Fruit fly (Drosophila melanogaster) whole organism, embryonic: ENCODE results near the gene Spps.

Experiments used
- BEAF-32 ChIP-seq: fragments of 200-800 bp; sonication (Bioruptor generic); optimal IDR thresholded peaks from 3 replicates; lab custom pipeline; 2017; ENCODE audit warnings: missing biosample characterization, missing genetic modification characterization, mild to moderate bottlenecking, moderate library complexity, missing genetic modification reagents
- Blimp-1 ChIP-seq: fragments of 200-800 bp; sonication (Bioruptor generic); optimal IDR thresholded peaks from 3 replicates; lab custom pipeline; 2018; ENCODE audit warnings: missing biosample characterization, missing genetic modification characterization, mild to moderate bottlenecking, moderate library complexity, missing genetic modification reagents
- CG10147 ChIP-seq: fragments of 200-800 bp; sonication (Bioruptor generic); optimal IDR thresholded peaks from 2 replicates; lab custom pipeline; 2019; ENCODE audit warnings: missing biosample characterization, mild to moderate bottlenecking, missing genetic modification characterization, moderate library complexity
- CG11247 ChIP-seq: fragments of 200-800 bp; sonication (Bioruptor generic); IDR thresholded peaks from 2 replicates; pipeline ENCODE4 v1.3.6; 2022; ENCODE audit warnings: missing biosample characterization, missing genetic modification characterization
- CG12219 ChIP-seq: fragments of 200-800 bp; sonication (Bioruptor generic); optimal IDR thresholded peaks from 3 replicates; lab custom pipeline; 2018; ENCODE audit warnings: missing biosample characterization, mild to moderate bottlenecking, missing genetic modification characterization
- CG1233 ChIP-seq: fragments of 200-800 bp; sonication (Bioruptor generic); optimal IDR thresholded peaks from 4 replicates; lab custom pipeline; 2018; ENCODE audit warnings: missing biosample characterization, mild to moderate bottlenecking, missing genetic modification characterization
- CG12391 ChIP-seq: fragments of 200-800 bp; sonication (Bioruptor generic); optimal IDR thresholded peaks from 3 replicates; lab custom pipeline; 2018; ENCODE audit warnings: missing biosample characterization, mild to moderate bottlenecking, missing genetic modification characterization, moderate library complexity
- CG13424 ChIP-seq: fragments of 200-800 bp; sonication (Bioruptor generic); optimal IDR thresholded peaks from 2 replicates; lab custom pipeline; 2019; ENCODE audit warnings: missing biosample characterization, mild to moderate bottlenecking, missing genetic modification characterization, moderate library complexity
- CG14441 ChIP-seq: fragments of 200-800 bp; sonication (Bioruptor generic); IDR thresholded peaks from 2 replicates; pipeline ENCODE4 v1.3.6; 2022; ENCODE audit warnings: missing biosample characterization, missing genetic modification characterization
- CG14667 ChIP-seq: fragments of 200-800 bp; sonication (Bioruptor generic); IDR thresholded peaks from 2 replicates; pipeline ENCODE4 v1.3.6; 2022; ENCODE audit warnings: missing biosample characterization, missing genetic modification characterization
- CG14860 ChIP-seq: fragments of 200-800 bp; sonication (Bioruptor generic); IDR thresholded peaks from 3 replicates; pipeline ENCODE4 v1.3.6; 2022; ENCODE audit warnings: missing biosample characterization, missing genetic modification characterization; ENCODE audit not compliant: partially characterized antibody
- CG15073 ChIP-seq: fragments of 200-800 bp; sonication (Bioruptor generic); optimal IDR thresholded peaks from 2 replicates; lab custom pipeline; 2016; ENCODE audit warnings: missing biosample characterization, missing genetic modification characterization
- CG15601 ChIP-seq: fragments of 200-800 bp; sonication (Bioruptor generic); optimal IDR thresholded peaks from 3 replicates; lab custom pipeline; 2019; ENCODE audit warnings: missing biosample characterization, mild to moderate bottlenecking, missing genetic modification characterization, moderate library complexity
- CG18011 ChIP-seq: fragments of 200-800 bp; sonication (Bioruptor generic); optimal IDR thresholded peaks from 2 replicates; lab custom pipeline; 2017; ENCODE audit warnings: missing biosample characterization, missing genetic modification characterization, mild to moderate bottlenecking, moderate library complexity, missing genotype
- CG18764 ChIP-seq: fragments of 200-800 bp; sonication (Bioruptor generic); optimal IDR thresholded peaks from 3 replicates; lab custom pipeline; 2016; ENCODE audit warnings: missing biosample characterization, missing genetic modification characterization
- CG3995 ChIP-seq: fragments of 200-800 bp; sonication (Bioruptor generic); optimal IDR thresholded peaks from 3 replicates; lab custom pipeline; 2016; ENCODE audit warnings: missing biosample characterization, missing genetic modification characterization
- CG7556 ChIP-seq: fragments of 200-800 bp; sonication (Bioruptor generic); optimal IDR thresholded peaks from 2 replicates; lab custom pipeline; 2017; ENCODE audit warnings: missing biosample characterization, mild to moderate bottlenecking, missing genetic modification characterization
- CG8290 ChIP-seq, 3 experiments: fragments of 200-800 bp; sonication (Bioruptor generic); optimal IDR thresholded peaks; 2 replicates each; lab custom pipeline; 2016 to 2019; ENCODE audit warnings: missing biosample characterization in 3 of 3, missing genetic modification characterization in 3 of 3, mild to moderate bottlenecking in 2 of 3, moderate library complexity in 1 of 3
- CG9437 ChIP-seq: fragments of 200-800 bp; sonication (Bioruptor generic); optimal IDR thresholded peaks from 2 replicates; lab custom pipeline; 2018; ENCODE audit warnings: missing biosample characterization, mild to moderate bottlenecking, missing genetic modification characterization
- CG9727 ChIP-seq: fragments of 200-800 bp; sonication (Bioruptor generic); optimal IDR thresholded peaks from 3 replicates; lab custom pipeline; 2017; ENCODE audit warnings: missing biosample characterization, mild to moderate bottlenecking, missing genetic modification characterization
- Dek ChIP-seq: fragments of 200-800 bp; sonication (Bioruptor generic); optimal IDR thresholded peaks from 3 replicates; lab custom pipeline; 2019; ENCODE audit warnings: missing biosample characterization, mild to moderate bottlenecking, missing genetic modification characterization, moderate library complexity
- Hand ChIP-seq: fragments of 200-800 bp; sonication (Bioruptor generic); optimal IDR thresholded peaks from 2 replicates; lab custom pipeline; 2017; ENCODE audit warnings: mild to moderate bottlenecking, missing biosample characterization, missing genetic modification reagents, missing genetic modification characterization
- Hmx ChIP-seq: fragments of 200-800 bp; sonication (Bioruptor generic); optimal IDR thresholded peaks from 2 replicates; lab custom pipeline; 2016; ENCODE audit warnings: missing biosample characterization, missing genetic modification characterization
- Meics ChIP-seq: fragments of 200-800 bp; sonication (Bioruptor generic); optimal IDR thresholded peaks from 2 replicates; lab custom pipeline; 2017; ENCODE audit warnings: missing biosample characterization, mild to moderate bottlenecking, missing genetic modification characterization
- Mrtf ChIP-seq: fragments of 200-800 bp; sonication (Bioruptor generic); IDR thresholded peaks from 3 replicates; pipeline ENCODE4 v1.3.6; 2022; ENCODE audit warnings: missing biosample characterization, missing genetic modification characterization
- Ptx1 ChIP-seq: fragments of 200-800 bp; sonication (Bioruptor generic); IDR thresholded peaks from 2 replicates; pipeline ENCODE4 v1.3.6; 2022; ENCODE audit warnings: missing biosample characterization, missing genetic modification characterization
- Rx ChIP-seq: fragments of 200-800 bp; sonication (Bioruptor generic); IDR thresholded peaks from 2 replicates; pipeline ENCODE4 v1.3.6; 2022; ENCODE audit warnings: missing biosample characterization, missing genetic modification characterization
- Taf1 ChIP-seq: fragments of 200-800 bp; sonication (Bioruptor generic); IDR thresholded peaks from 2 replicates; pipeline ENCODE4 v1.3.6; 2022; ENCODE audit warnings: missing biosample characterization, missing genetic modification characterization
- abd-A ChIP-seq: fragments of 200-800 bp; sonication (Bioruptor generic); optimal IDR thresholded peaks from 3 replicates; lab custom pipeline; 2019; ENCODE audit warnings: missing biosample characterization, mild to moderate bottlenecking, missing genetic modification characterization, moderate library complexity
- aop ChIP-seq: fragments of 200-800 bp; sonication (Bioruptor generic); IDR thresholded peaks from 2 replicates; pipeline ENCODE4 v1.3.6; 2022; ENCODE audit warnings: missing biosample characterization, missing genetic modification characterization
- ara ChIP-seq: fragments of 200-800 bp; sonication (Bioruptor generic); IDR thresholded peaks from 2 replicates; pipeline ENCODE4 v1.3.6; 2022; ENCODE audit warnings: missing biosample characterization, missing genetic modification characterization
- br ChIP-seq: fragments of >200 bp; optimal IDR thresholded peaks from 2 replicates; lab custom pipeline; 2017
- crp ChIP-seq, 2 experiments: fragments of 200-800 bp; sonication (Bioruptor generic); optimal IDR thresholded peaks; 2 replicates in 1 of 2; 3 replicates in 1 of 2; lab custom pipeline; 2017; ENCODE audit warnings: missing biosample characterization in 2 of 2, missing genetic modification characterization in 2 of 2, mild to moderate bottlenecking in 1 of 2, moderate library complexity in 1 of 2
- gce ChIP-seq: fragments of 200-800 bp; sonication (Bioruptor generic); IDR thresholded peaks from 3 replicates; pipeline ENCODE4 v1.3.6; 2022; ENCODE audit warnings: missing biosample characterization, missing genetic modification characterization
- gem ChIP-seq: fragments of 200-800 bp; sonication (Bioruptor generic); optimal IDR thresholded peaks from 2 replicates; lab custom pipeline; 2019; ENCODE audit warnings: missing biosample characterization, mild to moderate bottlenecking, missing genetic modification characterization, moderate library complexity
- hbn ChIP-seq: fragments of 200-800 bp; sonication (Bioruptor generic); IDR thresholded peaks from 2 replicates; pipeline ENCODE4 v1.3.6; 2022; ENCODE audit warnings: missing biosample characterization, missing genetic modification characterization; ENCODE audit not compliant: partially characterized antibody
- hth ChIP-seq: fragments of >200 bp; optimal IDR thresholded peaks from 2 replicates; lab custom pipeline; 2017; ENCODE audit warnings: inconsistent platforms
- kni ChIP-seq: fragments of 200-800 bp; sonication (Bioruptor generic); optimal IDR thresholded peaks from 3 replicates; lab custom pipeline; 2017; ENCODE audit warnings: mild to moderate bottlenecking, missing biosample characterization, missing genetic modification reagents, missing genetic modification characterization
- knrl ChIP-seq: fragments of 200-800 bp; sonication (Bioruptor generic); IDR thresholded peaks from 3 replicates; pipeline ENCODE4 v1.3.6; 2022; ENCODE audit warnings: missing biosample characterization, missing genetic modification characterization; ENCODE audit not compliant: partially characterized antibody
- mirr ChIP-seq: fragments of 200-800 bp; sonication (Bioruptor generic); optimal IDR thresholded peaks from 3 replicates; lab custom pipeline; 2018; ENCODE audit warnings: missing biosample characterization, mild to moderate bottlenecking, missing genetic modification characterization
- nerfin-2 ChIP-seq: fragments of 200-800 bp; sonication (Bioruptor generic); IDR thresholded peaks from 2 replicates; pipeline ENCODE4 v1.3.6; 2022; ENCODE audit warnings: missing biosample characterization, missing genetic modification characterization; ENCODE audit not compliant: partially characterized antibody
- pita ChIP-seq: fragments of 200-800 bp; sonication (Bioruptor generic); optimal IDR thresholded peaks from 2 replicates; lab custom pipeline; 2017; ENCODE audit warnings: missing biosample characterization, mild to moderate bottlenecking, missing genetic modification characterization
- psq ChIP-seq: fragments of 200-800 bp; sonication (Bioruptor generic); optimal IDR thresholded peaks from 2 replicates; lab custom pipeline; 2017; ENCODE audit warnings: missing biosample characterization, missing genetic modification characterization
- rib ChIP-seq: fragments of 200-800 bp; sonication (Bioruptor generic); IDR thresholded peaks from 2 replicates; pipeline ENCODE4 v1.3.6; 2022; ENCODE audit warnings: missing biosample characterization, missing genetic modification characterization
- sim ChIP-seq: fragments of 200-800 bp; sonication (Bioruptor generic); IDR thresholded peaks from 2 replicates; pipeline ENCODE4 v1.3.6; 2022; ENCODE audit warnings: missing biosample characterization, missing genetic modification characterization
- sisA ChIP-seq: fragments of 200-800 bp; sonication (Bioruptor generic); IDR thresholded peaks from 2 replicates; pipeline ENCODE4 v1.3.6; 2022; ENCODE audit warnings: missing biosample characterization, missing genetic modification characterization
- sr ChIP-seq: fragments of 200-800 bp; sonication (Bioruptor generic); IDR thresholded peaks from 3 replicates; pipeline ENCODE4 v1.3.6; 2022; ENCODE audit warnings: missing biosample characterization, missing genetic modification characterization
- yki ChIP-seq: fragments of >200 bp; optimal IDR thresholded peaks from 3 replicates; lab custom pipeline; 2018
- zfh1 ChIP-seq: fragments of 200-800 bp; sonication (Bioruptor generic); IDR thresholded peaks from 3 replicates; pipeline ENCODE4 v1.3.6; 2022; ENCODE audit warnings: missing biosample characterization, missing genetic modification characterization

Spps gene

dm6 chr3R:24193373-24193879 lies 33.3 kb downstream of the Spps start, which contains the start of the genes SMC6 and CG6204 (continued):
- TF ChIP-seq zfh1 (GFP tag; lab: Robert Waterston, UW): peak; percentile 93
- peak; percentile 93 for TF ChIP-seq CG9727
- peak; percentile 88; the same call in 1 of the 2 replicates for TF ChIP-seq sim (GFP tag; lab: Robert Waterston, UW)
- peak; percentile 94 for TF ChIP-seq Meics
- TF ChIP-seq br: no peak
- TF ChIP-seq ara (GFP tag; lab: Robert Waterston, UW): peak; percentile 93
- TF ChIP-seq rib (GFP tag; lab: Robert Waterston, UW): peak; percentile 90
- TF ChIP-seq hbn (GFP tag; lab: Robert Waterston, UW): no peak; the same call in 1 of the 2 replicates
- TF ChIP-seq Mrtf (GFP tag; lab: Robert Waterston, UW): peak; percentile 90
- TF ChIP-seq CG11247 (GFP tag; lab: Robert Waterston, UW): peak; percentile 94
- peak; percentile 79 for TF ChIP-seq CG3995 (GFP tag; lab: Kevin White, UChicago)
- TF ChIP-seq Blimp-1 (GFP tag; lab: Kevin White, UChicago): peak; percentile 90
- peak; percentile 59 for TF ChIP-seq psq (GFP tag; lab: Kevin White, UChicago)
- TF ChIP-seq Hmx (GFP tag; lab: Kevin White, UChicago): peak; percentile 86
- TF ChIP-seq hth: no peak
- TF ChIP-seq nerfin-2 (GFP tag; lab: Robert Waterston, UW): no peak
- TF ChIP-seq gem (tag; lab: Kevin White, UChicago): peak; percentile 97
- peak; percentile 62 for TF ChIP-seq CG15073 (GFP tag; lab: Kevin White, UChicago)
- TF ChIP-seq Dek (tag; lab: Kevin White, UChicago): peak; percentile 94
- no peak for TF ChIP-seq CG14860
- peak; percentile 95 for TF ChIP-seq sisA (GFP tag; lab: Robert Waterston, UW)
- TF ChIP-seq CG12219: peak; percentile 87
- no peak for TF ChIP-seq kni
- TF ChIP-seq abd-A (tag; lab: Kevin White, UChicago): no peak
- peak in 1 of 2 experiments; percentile 60 for TF ChIP-seq crp (GFP tag; optimal IDR thresholded peaks at IDR 0.05; lab: Kevin White, UChicago)
- TF ChIP-seq knrl (GFP tag; lab: Robert Waterston, UW): peak; percentile 19; the same call in 1 of the 3 replicates
- peak; percentile 89 for TF ChIP-seq Rx (GFP tag; lab: Robert Waterston, UW)
- TF ChIP-seq CG12391 (tag; lab: Kevin White, UChicago): peak; percentile 95
- peak; percentile 80 for TF ChIP-seq Hand (GFP tag; lab: Kevin White, UChicago)
- peak; percentile 95 for TF ChIP-seq CG14441
- peak; percentile 87 for TF ChIP-seq CG15601 (tag; lab: Kevin White, UChicago)
- TF ChIP-seq sr (GFP tag; lab: Robert Waterston, UW): peak; percentile 44; the same call in 1 of the 3 replicates
- peak; percentile 93 for TF ChIP-seq CG10147 (GFP tag; lab: Kevin White, UChicago)
- TF ChIP-seq CG13424: peak; percentile 95
- TF ChIP-seq gce: peak; percentile 92
- TF ChIP-seq CG8290 (GFP tag; optimal IDR thresholded peaks at IDR 0.05; lab: Kevin White, UChicago): peak; percentile 80
- peak; percentile 16 to 92 for TF ChIP-seq CG8290 (tag; optimal IDR thresholded peaks at IDR 0.05; lab: Kevin White, UChicago)
- peak; percentile 90 for TF ChIP-seq CG14667 (GFP tag; lab: Robert Waterston, UW)
- TF ChIP-seq Taf1 (GFP tag; lab: Robert Waterston, UW): peak; percentile 90
- peak; percentile 93 for TF ChIP-seq CG7556 (GFP tag; lab: Kevin White, UChicago)
- TF ChIP-seq Ptx1 (GFP tag; lab: Robert Waterston, UW): peak; percentile 97
- TF ChIP-seq mirr (GFP tag; lab: Kevin White, UChicago): peak; percentile 83
- peak; percentile 18; the same call in 1 of the 2 replicates for TF ChIP-seq aop
- peak; percentile 81 for TF ChIP-seq CG18764 (GFP tag; lab: Kevin White, UChicago)
- peak; percentile 84 for TF ChIP-seq CG9437
- no peak for TF ChIP-seq yki (lab: Kevin White, UChicago)
- TF ChIP-seq BEAF-32 (GFP tag; lab: Kevin White, UChicago): peak; percentile 71
- TF ChIP-seq pita: no peak
- peak; percentile 90 for TF ChIP-seq CG1233 (GFP tag; lab: Kevin White, UChicago)
- TF ChIP-seq CG18011: peak; percentile 77
